Worm (Caenorhabditis elegans) whole organism, L1 larva: Measurements from ENCODE around the gene T27D12.6.

Source experiments
- C04F5.9 ChIP-seq: sonication (generic microtip); optimal IDR thresholded peaks from 2 replicates; lab custom pipeline; 2016; ENCODE audit warnings: missing genetic modification characterization, missing compliant biosample characterization
- C16A3.4 ChIP-seq: fragments of 150-350 bp; optimal IDR thresholded peaks from 2 replicates; lab custom pipeline; 2014; ENCODE audit warnings: missing biosample characterization, missing genetic modification characterization
- aha-1 ChIP-seq: fragments of 150-350 bp; optimal IDR thresholded peaks from 2 replicates; lab custom pipeline; 2014; ENCODE audit warnings: missing biosample characterization, missing genetic modification characterization
- alr-1 ChIP-seq: fragments of 200-800 bp; sonication (Bioruptor generic); optimal IDR thresholded peaks from 2 replicates; lab custom pipeline; 2018; ENCODE audit warnings: borderline replicate concordance, mild to moderate bottlenecking, missing genetic modification characterization, missing compliant biosample characterization
- aly-2 ChIP-seq: fragments of 150-350 bp; optimal IDR thresholded peaks from 2 replicates; lab custom pipeline; 2014; ENCODE audit warnings: missing biosample characterization, missing genetic modification characterization
- ama-1 ChIP-seq: fragments of 150-350 bp; optimal IDR thresholded peaks from 2 replicates; lab custom pipeline; 2014
- blmp-1 ChIP-seq: fragments of 150-350 bp; optimal IDR thresholded peaks from 2 replicates; lab custom pipeline; 2014; ENCODE audit warnings: missing biosample characterization, missing genetic modification characterization
- ceh-63 ChIP-seq: fragments of 200-800 bp; sonication (Bioruptor generic); optimal IDR thresholded peaks from 2 replicates; lab custom pipeline; 2018; ENCODE audit warnings: mild to moderate bottlenecking, missing genetic modification characterization, missing compliant biosample characterization
- ceh-88 ChIP-seq: fragments of 200-800 bp; sonication (Bioruptor generic); IDR thresholded peaks from 2 replicates; pipeline ENCODE4 v1.3.6; 2022; ENCODE audit warnings: missing genetic modification characterization, missing compliant biosample characterization
- ceh-90 ChIP-seq: sonication (generic microtip); optimal IDR thresholded peaks from 2 replicates; lab custom pipeline; 2016; ENCODE audit warnings: missing genetic modification characterization, missing compliant biosample characterization
- dpl-1 ChIP-seq, 3 experiments: fragments of 150-350 bp in 2 of 3; sonication (generic microtip) in 1 of 3; optimal IDR thresholded peaks; 2 replicates each; lab custom pipeline; 2014 to 2017; ENCODE audit warnings: missing biosample characterization in 3 of 3, missing genetic modification characterization in 3 of 3, missing genetic modification reagents in 3 of 3
- dsc-1 ChIP-seq: sonication (generic microtip); optimal IDR thresholded peaks from 2 replicates; lab custom pipeline; 2016; ENCODE audit warnings: mild to moderate bottlenecking, missing genetic modification characterization, missing compliant biosample characterization
- efl-1 ChIP-seq, 4 experiments: fragments of 150-350 bp; optimal IDR thresholded peaks in 3 of 4; peaks in 1 of 4; 1 replicate in 1 of 4; 2 replicates in 3 of 4; lab custom pipeline; 2014; ENCODE audit warnings: missing biosample characterization in 2 of 4, missing genetic modification characterization in 2 of 4, missing genetic modification reagents in 2 of 4
- efl-3 ChIP-seq: fragments of 200-800 bp; sonication (Bioruptor generic); optimal IDR thresholded peaks from 2 replicates; lab custom pipeline; 2018; ENCODE audit warnings: mild to moderate bottlenecking, missing genetic modification characterization, missing compliant biosample characterization
- egl-13 ChIP-seq: sonication (generic microtip); optimal IDR thresholded peaks from 2 replicates; lab custom pipeline; 2016; ENCODE audit warnings: missing genotype, missing genetic modification reagents, missing genetic modification characterization, missing compliant biosample characterization
- elt-2 ChIP-seq: sonication (generic microtip); optimal IDR thresholded peaks from 2 replicates; lab custom pipeline; 2016; ENCODE audit warnings: missing genetic modification characterization, mild to moderate bottlenecking, inconsistent platforms, missing compliant biosample characterization, missing genetic modification reagents
- fkh-4 ChIP-seq: sonication (generic microtip); optimal IDR thresholded peaks from 2 replicates; lab custom pipeline; 2016; ENCODE audit warnings: missing compliant biosample characterization, missing genetic modification characterization, borderline replicate concordance
- fkh-8 ChIP-seq: sonication (generic microtip); optimal IDR thresholded peaks from 2 replicates; lab custom pipeline; 2016; ENCODE audit warnings: mild to moderate bottlenecking, missing genetic modification characterization, missing compliant biosample characterization
- fos-1 ChIP-seq: fragments of 150-350 bp; optimal IDR thresholded peaks from 2 replicates; lab custom pipeline; 2014; ENCODE audit warnings: missing biosample characterization, missing genetic modification characterization
- grh-1 ChIP-seq: fragments of 200-800 bp; sonication (Bioruptor generic); IDR thresholded peaks from 2 replicates; pipeline ENCODE4 v1.3.6; 2022; ENCODE audit warnings: missing genetic modification reagents, missing genetic modification characterization, missing compliant biosample characterization
- hlh-17 ChIP-seq: fragments of 200-800 bp; sonication (Bioruptor generic); optimal IDR thresholded peaks from 2 replicates; lab custom pipeline; 2018; ENCODE audit warnings: missing genetic modification characterization, mild to moderate bottlenecking, missing compliant biosample characterization, moderate library complexity, borderline replicate concordance
- hlh-4 ChIP-seq: sonication (generic microtip); optimal IDR thresholded peaks from 2 replicates; lab custom pipeline; 2016; ENCODE audit warnings: mild to moderate bottlenecking, missing genetic modification characterization, missing compliant biosample characterization
- hpl-2 ChIP-seq: fragments of 150-350 bp; optimal IDR thresholded peaks from 2 replicates; lab custom pipeline; 2014; ENCODE audit warnings: missing biosample characterization, missing genetic modification reagents, missing genetic modification characterization
- lin-35 ChIP-seq, 2 experiments: fragments of 150-350 bp; optimal IDR thresholded peaks; 2 replicates each; lab custom pipeline; 2014; ENCODE audit warnings: missing biosample characterization in 2 of 2, missing genetic modification characterization in 2 of 2, missing genetic modification reagents in 2 of 2
- lir-3 ChIP-seq: sonication (generic microtip); optimal IDR thresholded peaks from 2 replicates; lab custom pipeline; 2016; ENCODE audit warnings: mild to moderate bottlenecking, missing genetic modification characterization, moderate library complexity, missing compliant biosample characterization; ENCODE audit not compliant: poor library complexity
- lsy-2 ChIP-seq, 2 experiments: fragments of 150-350 bp; optimal IDR thresholded peaks; 2 replicates each; lab custom pipeline; 2014; ENCODE audit warnings: missing biosample characterization in 2 of 2, missing genetic modification characterization in 2 of 2
- mab-9 ChIP-seq: fragments of 200-800 bp; sonication (Bioruptor generic); IDR thresholded peaks from 2 replicates; pipeline ENCODE4 v1.3.6; 2022; ENCODE audit warnings: missing genetic modification reagents, missing genetic modification characterization, missing compliant biosample characterization
- mdl-1 ChIP-seq, 2 experiments: fragments of 150-350 bp; optimal IDR thresholded peaks; 2 replicates each; lab custom pipeline; 2014 to 2017; ENCODE audit warnings: missing biosample characterization in 2 of 2, missing genetic modification characterization in 2 of 2, inconsistent platforms in 1 of 2
- mef-2 ChIP-seq: fragments of 150-350 bp; optimal IDR thresholded peaks from 2 replicates; lab custom pipeline; 2014; ENCODE audit warnings: missing biosample characterization, missing genetic modification characterization
- mep-1 ChIP-seq: fragments of 150-350 bp; optimal IDR thresholded peaks from 2 replicates; lab custom pipeline; 2014; ENCODE audit warnings: missing biosample characterization, missing genetic modification characterization
- nhr-12 ChIP-seq: sonication (generic microtip); optimal IDR thresholded peaks from 2 replicates; lab custom pipeline; 2017; ENCODE audit warnings: missing biosample characterization, missing genetic modification characterization
- nhr-237 ChIP-seq: fragments of 150-350 bp; optimal IDR thresholded peaks from 2 replicates; lab custom pipeline; 2014; ENCODE audit warnings: missing biosample characterization, missing genetic modification characterization
- nhr-71 ChIP-seq: sonication (generic microtip); optimal IDR thresholded peaks from 2 replicates; lab custom pipeline; 2016; ENCODE audit warnings: mild to moderate bottlenecking, missing genetic modification characterization, moderate library complexity, missing compliant biosample characterization
- nhr-85 ChIP-seq: sonication (generic microtip); peaks from one replicate; lab custom pipeline; 2016; ENCODE audit warnings: missing genetic modification characterization, inconsistent platforms, missing compliant biosample characterization
- rnt-1 ChIP-seq: sonication (generic microtip); optimal IDR thresholded peaks from 2 replicates; lab custom pipeline; 2016; ENCODE audit warnings: mild to moderate bottlenecking, missing genetic modification characterization, moderate library complexity, missing compliant biosample characterization
- snu-23 ChIP-seq: sonication (generic microtip); optimal IDR thresholded peaks from 2 replicates; lab custom pipeline; 2016; ENCODE audit warnings: missing genetic modification characterization, missing compliant biosample characterization
- sup-37 ChIP-seq: fragments of 200-800 bp; sonication (Bioruptor generic); optimal IDR thresholded peaks from 2 replicates; lab custom pipeline; 2018; ENCODE audit warnings: mild to moderate bottlenecking, missing genetic modification characterization, missing compliant biosample characterization
- tlp-1 ChIP-seq: fragments of 150-350 bp; optimal IDR thresholded peaks from 2 replicates; lab custom pipeline; 2014; ENCODE audit warnings: missing biosample characterization, missing genetic modification characterization
- unc-30 ChIP-seq: sonication (generic microtip); optimal IDR thresholded peaks from 2 replicates; lab custom pipeline; 2017; ENCODE audit warnings: missing biosample characterization, missing genetic modification characterization
- unc-62 ChIP-seq: fragments of 150-350 bp; optimal IDR thresholded peaks from 2 replicates; lab custom pipeline; 2014; ENCODE audit warnings: missing biosample characterization, missing genetic modification reagents, missing genetic modification characterization
- unc-86 ChIP-seq: sonication (generic microtip); optimal IDR thresholded peaks from 2 replicates; lab custom pipeline; 2016; ENCODE audit warnings: missing genetic modification characterization, missing compliant biosample characterization
- unc-98 ChIP-seq: fragments of 200-800 bp; sonication (Bioruptor generic); IDR thresholded peaks from 2 replicates; pipeline ENCODE4 v1.3.6; 2022; ENCODE audit warnings: missing genetic modification characterization, missing compliant biosample characterization
- vab-15 ChIP-seq: sonication (generic microtip); optimal IDR thresholded peaks from 2 replicates; lab custom pipeline; 2017; ENCODE audit warnings: missing genotype, mild to moderate bottlenecking, missing genetic modification characterization, missing compliant biosample characterization
- xbp-1 ChIP-seq: sonication (generic microtip); optimal IDR thresholded peaks from 2 replicates; lab custom pipeline; 2016; ENCODE audit warnings: missing genetic modification characterization, missing compliant biosample characterization
- zag-1 ChIP-seq: fragments of 150-350 bp; optimal IDR thresholded peaks from 2 replicates; lab custom pipeline; 2014; ENCODE audit warnings: missing biosample characterization, missing genetic modification characterization
- zip-4 ChIP-seq: fragments of 200-800 bp; sonication (Bioruptor generic); optimal IDR thresholded peaks from 2 replicates; lab custom pipeline; 2018; ENCODE audit warnings: mild to moderate bottlenecking, missing genetic modification characterization, moderate library complexity, missing compliant biosample characterization

The T27D12.6 gene

ce11 chrII:11836554-11837218 is 1.4 kb downstream of the T27D12.6 start (continued):
- TF ChIP-seq dpl-1 (GFP tag; optimal IDR thresholded peaks at IDR 0.05; lab: Kevin White, UChicago) (no peak), efl-1 (optimal IDR thresholded peaks at IDR 0.05; lab: Kevin White, UChicago) (no peak), efl-1 (GFP tag; optimal IDR thresholded peaks at IDR 0.05 in 1 of 2; lab: Kevin White, UChicago) (peak in 1 of 2 experiments; percentile 76), blmp-1 (tag; lab: Kevin White, UChicago) (peak; percentile 75), hlh-4 (tag; lab: Kevin White, UChicago) (no peak), tlp-1 (tag; lab: Kevin White, UChicago) (no peak), unc-86 (no peak), fkh-8 (tag; lab: Kevin White, UChicago) (no peak), hpl-2 (GFP tag; lab: Kevin White, UChicago) (no peak), lir-3 (tag; lab: Kevin White, UChicago) (no peak), dsc-1 (no peak), C04F5.9 (tag; lab: Kevin White, UChicago) (no peak), mep-1 (tag; lab: Kevin White, UChicago) (no peak), lsy-2 (tag; optimal IDR thresholded peaks at IDR 0.05; lab: Kevin White, UChicago) (peak in 1 of 2 experiments; percentile 24), nhr-71 (tag; lab: Kevin White, UChicago) (peak; percentile 73), mef-2 (tag; lab: Kevin White, UChicago) (peak; percentile 19), efl-3 (no peak), mab-9 (GFP tag; lab: Robert Waterston, UW) (no peak), nhr-12 (tag; lab: Kevin White, UChicago) (no peak), zip-4 (GFP tag; lab: Kevin White, UChicago) (no peak), sup-37 (GFP tag; lab: Kevin White, UChicago) (no peak), aha-1 (no peak), ceh-90 (tag; lab: Kevin White, UChicago) (no peak), vab-15 (no peak), hlh-17 (GFP tag; lab: Kevin White, UChicago) (no peak), nhr-85 (tag; lab: Kevin White, UChicago) (peak; percentile 98), aly-2 (no peak), C16A3.4 (tag; lab: Kevin White, UChicago) (no peak), nhr-237 (tag; lab: Kevin White, UChicago) (no peak), fos-1 (tag; lab: Kevin White, UChicago) (no peak), unc-98 (GFP tag; lab: Robert Waterston, UW) (no peak), xbp-1 (tag; lab: Kevin White, UChicago) (no peak), alr-1 (tag; lab: Kevin White, UChicago) (no peak), ceh-63 (GFP tag; lab: Kevin White, UChicago) (no peak), mdl-1 (tag; optimal IDR thresholded peaks at IDR 0.05; lab: Kevin White, UChicago) (peak in 1 of 2 experiments; percentile 27), grh-1 (GFP tag; lab: Robert Waterston, UW) (peak; percentile 26; the same call in 1 of the 2 replicates), elt-2 (peak; percentile 78), rnt-1 (tag; lab: Kevin White, UChicago) (no peak), zag-1 (tag; lab: Kevin White, UChicago) (no peak), ama-1 (lab: Kevin White, UChicago) (no peak), fkh-4 (tag; lab: Kevin White, UChicago) (no peak), ceh-88 (GFP tag; lab: Robert Waterston, UW) (no peak), snu-23 (GFP tag; lab: Kevin White, UChicago) (peak; percentile 49), lin-35 (GFP tag; optimal IDR thresholded peaks at IDR 0.05; lab: Kevin White, UChicago) (peak in 1 of 2 experiments; percentile 52), unc-30 (no peak), egl-13 (tag; lab: Kevin White, UChicago) (no peak), unc-62 (GFP tag; lab: Kevin White, UChicago) (no peak)
- TF ChIP-seq, all 84 proteins: peak for 17
